Worm (Caenorhabditis elegans) whole organism, L4 larva: Measurements from ENCODE around the gene rmd-3.

Experiments used
- D1046.2 ChIP-seq: fragments of 200-800 bp; sonication (Bioruptor generic); IDR thresholded peaks from 2 replicates; pipeline ENCODE4 v1.3.6; 2022; ENCODE audit warnings: missing genetic modification characterization, missing compliant biosample characterization
- T20F7.1 ChIP-seq: fragments of 200-800 bp; sonication (Bioruptor generic); optimal IDR thresholded peaks from 2 replicates; lab custom pipeline; 2018; ENCODE audit warnings: mild to moderate bottlenecking, missing genetic modification characterization, missing compliant biosample characterization
- Y75B8A.6 ChIP-seq: fragments of 200-800 bp; sonication (Bioruptor generic); IDR thresholded peaks from 2 replicates; pipeline ENCODE4 v1.3.6; 2022; ENCODE audit warnings: missing genetic modification reagents, missing genetic modification characterization, missing compliant biosample characterization
- cey-2 ChIP-seq: sonication (generic microtip); optimal IDR thresholded peaks from 3 replicates; lab custom pipeline; 2017; ENCODE audit warnings: missing genetic modification characterization, mild to moderate bottlenecking, missing compliant biosample characterization, antibody characterized with exemption, borderline replicate concordance; ENCODE audit not compliant: insufficient read depth
- dpl-1 ChIP-seq: fragments of 150-350 bp; optimal IDR thresholded peaks from 2 replicates; lab custom pipeline; 2014; ENCODE audit warnings: missing biosample characterization, missing genetic modification reagents, missing genetic modification characterization
- hlh-30 ChIP-seq: sonication (generic microtip); optimal IDR thresholded peaks from 2 replicates; lab custom pipeline; 2017; ENCODE audit warnings: antibody characterized with exemption, mild to moderate bottlenecking, missing genetic modification characterization, missing compliant biosample characterization; ENCODE audit not compliant: insufficient read depth
- madf-5 ChIP-seq, 2 experiments: fragments of 200-800 bp; sonication (Bioruptor generic); IDR thresholded peaks; 2 replicates each; pipeline ENCODE4 v1.3.6; 2022; ENCODE audit warnings: missing compliant biosample characterization in 2 of 2, missing genetic modification characterization in 2 of 2
- mep-1 ChIP-seq: fragments of 150-350 bp; sonication (generic microtip); optimal IDR thresholded peaks from 3 replicates; lab custom pipeline; 2014; ENCODE audit warnings: missing biosample characterization, missing genetic modification characterization
- mes-2 ChIP-seq: sonication (generic microtip); optimal IDR thresholded peaks from 2 replicates; lab custom pipeline; 2016; ENCODE audit warnings: missing genotype, mild to moderate bottlenecking, missing genetic modification characterization, missing compliant biosample characterization; ENCODE audit not compliant: poor library complexity, severe bottlenecking
- nhr-102 ChIP-seq: sonication (generic microtip); optimal IDR thresholded peaks from 2 replicates; lab custom pipeline; 2016; ENCODE audit warnings: mild to moderate bottlenecking, missing genetic modification characterization, moderate library complexity, missing compliant biosample characterization
- nhr-25 ChIP-seq: sonication (generic microtip); optimal IDR thresholded peaks from 2 replicates; lab custom pipeline; 2017; ENCODE audit warnings: missing genetic modification characterization, mild to moderate bottlenecking, missing compliant biosample characterization, antibody characterized with exemption, moderate library complexity, borderline replicate concordance; ENCODE audit not compliant: insufficient read depth

Gene rmd-3

ce11 chrII:11290109-11290784 lies 49.2 kb downstream of the rmd-3 start, which contains the start of gene C47G2.3 (continued):
- no peak for TF ChIP-seq madf-5 (GFP tag; IDR thresholded peaks at IDR 0.05; lab: Robert Waterston, UW)
- TF ChIP-seq nhr-102 (tag; lab: Kevin White, UChicago) = peak; percentile 2
- TF ChIP-seq Y75B8A.6 (GFP tag; lab: Robert Waterston, UW) = no peak
- TF ChIP-seq hlh-30 (tag; lab: Kevin White, UChicago) = peak; percentile 17
- TF ChIP-seq D1046.2 (GFP tag; lab: Robert Waterston, UW) = no peak
- peak; percentile 55 for TF ChIP-seq mep-1 (tag; lab: Kevin White, UChicago)
- TF ChIP-seq dpl-1 (GFP tag; lab: Kevin White, UChicago) = peak; percentile 90
- peak; percentile 96 for TF ChIP-seq mes-2 (tag; lab: Kevin White, UChicago)
- no peak for TF ChIP-seq cey-2
- no peak for TF ChIP-seq T20F7.1 (GFP tag; lab: Kevin White, UChicago)
- no peak for TF ChIP-seq nhr-25 (tag; lab: Kevin White, UChicago)
